Fruit fly (Drosophila melanogaster) whole organism: ENCODE measurements around the gene Ir10a.

Experiments
- CG8478 ChIP-seq: fragments of >200 bp; optimal IDR thresholded peaks from 2 replicates; lab custom pipeline; 2018; ENCODE audit warnings: inconsistent platforms
- EcR ChIP-seq, 2 experiments: fragments of >200 bp; optimal IDR thresholded peaks; 2 replicates each; lab custom pipeline; 2017; ENCODE audit warnings: missing biosample characterization in 2 of 2, missing genetic modification characterization in 2 of 2, missing genetic modification reagents in 2 of 2

DNA sequence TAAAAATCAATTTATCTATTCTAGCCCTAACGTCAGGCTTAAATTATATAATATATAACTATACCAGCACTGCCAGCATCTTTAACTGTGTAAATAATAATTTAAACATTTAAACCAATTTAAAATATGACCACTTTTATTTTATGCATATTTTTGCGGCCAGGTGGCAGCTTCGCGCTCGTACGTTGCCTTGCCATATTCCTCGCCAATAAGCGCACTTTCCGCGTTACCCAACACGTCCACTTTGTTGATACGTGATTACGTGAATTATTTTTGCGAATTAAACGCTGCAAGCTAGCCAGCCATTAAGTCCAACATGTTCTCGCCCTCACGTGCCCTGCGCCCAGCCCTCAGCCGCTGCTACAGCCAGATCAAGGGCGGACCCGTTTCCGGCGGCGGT, 38.8 kb upstream of the Ir10a start, which contains the start of gene NdufV3:
- TF ChIP-seq CG8478 (lab: Kevin White, UChicago) (no peak), EcR (GFP tag; optimal IDR thresholded peaks at IDR 0.05; lab: Kevin White, UChicago) (no peak)
